Worm (Caenorhabditis elegans) whole organism, late embryonic: ENCODE results near the gene nit-1.

Experiments
- ama-1 ChIP-seq: fragments of 150-350 bp; optimal IDR thresholded peaks from 2 replicates; lab custom pipeline; 2014
- dve-1 ChIP-seq: sonication (generic microtip); optimal IDR thresholded peaks from 2 replicates; lab custom pipeline; 2017; ENCODE audit warnings: antibody characterized with exemption, mild to moderate bottlenecking, missing genetic modification characterization, missing compliant biosample characterization
- elt-2 ChIP-seq: sonication (generic microtip); optimal IDR thresholded peaks from 2 replicates; lab custom pipeline; 2016; ENCODE audit warnings: missing genetic modification reagents, missing genetic modification characterization, missing compliant biosample characterization
- pag-3 ChIP-seq: sonication (generic microtip); optimal IDR thresholded peaks from 2 replicates; lab custom pipeline; 2016; ENCODE audit warnings: missing compliant biosample characterization, missing genetic modification characterization, borderline replicate concordance

- TF ChIP-seq dve-1 (tag; lab: Kevin White, UChicago) = no peak
- TF ChIP-seq elt-2 = no peak
- TF ChIP-seq pag-3 = no peak
- TF ChIP-seq ama-1 (lab: Kevin White, UChicago) = no peak
Measured at ce11 chrIII:3966143-3966542, 44.1 kb downstream of the nit-1 start.
